Fruit fly (Drosophila melanogaster): ENCODE measurements around the gene CG12268.

The CG12268 gene

DNA sequence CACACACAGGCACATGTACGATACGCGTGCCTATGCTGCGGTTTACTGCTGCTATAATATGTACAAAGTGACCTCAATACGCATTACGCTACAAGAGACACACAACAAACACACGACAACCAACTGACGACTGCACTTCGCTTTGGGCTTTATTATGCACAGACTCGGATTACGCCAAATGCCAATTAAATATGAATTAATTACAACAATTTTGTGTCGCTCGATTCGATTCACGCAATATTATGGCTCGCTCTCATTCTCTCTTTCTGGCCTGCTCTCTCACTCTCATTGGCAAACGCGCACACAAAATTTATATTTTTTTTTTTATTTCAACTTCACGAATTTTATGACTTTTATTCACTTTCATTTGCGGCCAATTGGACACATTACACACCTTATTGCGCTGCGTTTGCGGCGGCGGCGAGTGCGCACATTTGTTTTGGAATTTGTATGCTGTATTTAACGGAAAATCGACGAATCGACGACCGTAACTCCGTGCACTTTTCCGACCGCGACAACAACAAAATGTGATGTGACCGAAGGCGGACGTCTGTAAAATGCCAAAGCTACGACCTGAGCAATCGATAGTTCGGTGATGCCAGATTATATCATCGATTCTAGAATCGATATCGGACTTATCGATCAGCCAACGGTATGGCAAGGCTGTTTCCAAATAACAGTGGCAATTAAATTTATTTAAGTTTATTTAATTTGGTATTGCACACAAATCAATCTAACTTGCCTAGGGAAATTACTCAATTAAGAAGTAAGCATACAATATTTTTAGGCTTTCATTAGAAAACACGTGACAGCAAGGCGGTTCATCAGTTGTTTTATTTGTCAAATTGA, 25.5 kb downstream of the CG12268 start, which contains the start of the genes sba and CG31141 (continued):
- TF ChIP-seq Dll (GFP tag; IDR thresholded peaks at IDR 0.05; ENCODE audit: partially characterized antibody) (peak; percentile 79), CG14667 (GFP tag; IDR thresholded peaks at IDR 0.05) (no peak), unc-4 (GFP tag; IDR thresholded peaks at IDR 0.05; ENCODE audit: partially characterized antibody) (peak; percentile 86), CG43689 (GFP tag; IDR thresholded peaks at IDR 0.05) (no peak), Neu2 (GFP tag; optimal IDR thresholded peaks at IDR 0.05; ENCODE audit: borderline replicate concordance) (no peak), Usf (GFP tag; optimal IDR thresholded peaks at IDR 0.05) (no peak), CG13296 (GFP tag; optimal IDR thresholded peaks at IDR 0.05) (peak; percentile 44), grn (GFP tag; optimal IDR thresholded peaks at IDR 0.05) (no peak), E2f2 (GFP tag; IDR thresholded peaks at IDR 0.05) (peak; percentile 76), CG10565 (GFP tag; optimal IDR thresholded peaks at IDR 0.05) (no peak), GATAe (GFP tag; conservative IDR thresholded peaks at IDR 0.05) (no peak), CG15011 (GFP tag; optimal IDR thresholded peaks at IDR 0.05) (no peak), CG10654 (GFP tag; optimal IDR thresholded peaks at IDR 0.05) (no peak), tio (GFP tag; optimal IDR thresholded peaks at IDR 0.05) (no peak), CG4854 (GFP tag; optimal IDR thresholded peaks at IDR 0.05) (no peak), CHES-1-like (GFP tag; optimal IDR thresholded peaks at IDR 0.05) (peak; percentile 13), Ets97D (GFP tag; optimal IDR thresholded peaks at IDR 0.05) (peak; percentile 84), CG30020 (tag; optimal IDR thresholded peaks at IDR 0.05) (no peak), crol (GFP tag; IDR thresholded peaks at IDR 0.05) (no peak), CG2116 (GFP tag; optimal IDR thresholded peaks at IDR 0.05) (peak; percentile 34), bcd (GFP tag; optimal IDR thresholded peaks at IDR 0.05) (no peak), vnd (GFP tag; IDR thresholded peaks at IDR 0.05; ENCODE audit: partially characterized antibody) (peak; percentile 80), Atf3 (GFP tag; optimal IDR thresholded peaks at IDR 0.05) (no peak), CG2678 (tag; optimal IDR thresholded peaks at IDR 0.05) (no peak), CG1603 (tag; optimal IDR thresholded peaks at IDR 0.05) (peak; percentile 80), ind (GFP tag; optimal IDR thresholded peaks at IDR 0.05) (no peak), CG8944 (GFP tag; optimal IDR thresholded peaks at IDR 0.05) (no peak), ftz-f1 (GFP tag; optimal IDR thresholded peaks at IDR 0.05) (no peak), fd102C (GFP tag; optimal IDR thresholded peaks at IDR 0.05) (no peak), CG7372 (GFP tag; IDR thresholded peaks at IDR 0.05) (no peak), CG15696 (tag; optimal IDR thresholded peaks at IDR 0.05) (peak; percentile 2), CG8924 (tag; optimal IDR thresholded peaks at IDR 0.05) (peak; percentile 54), CG9215 (GFP tag; IDR thresholded peaks at IDR 0.05) (no peak), CG5245 (GFP tag; optimal IDR thresholded peaks at IDR 0.05) (no peak), CG6254 (GFP tag; optimal IDR thresholded peaks at IDR 0.05) (no peak), CG9609 (GFP tag; optimal IDR thresholded peaks at IDR 0.05) (no peak), wdn (GFP tag; IDR thresholded peaks at IDR 0.05) (0 out of 2 replicates have a peak, but pooled peaks have one; percentile 24), Scr (GFP tag; IDR thresholded peaks at IDR 0.05; ENCODE audit: partially characterized antibody) (peak; percentile 79), wor (GFP tag; IDR thresholded peaks at IDR 0.05) (no peak)

All from whole organism, embryonic.